Fruit fly (Drosophila melanogaster) whole organism, pupa: ENCODE measurements around the gene salt.

ENCODE experiments used
- CG15710 ChIP-seq: fragments of 200-800 bp; sonication (Bioruptor generic); optimal IDR thresholded peaks from 2 replicates; lab custom pipeline; 2018; ENCODE audit warnings: missing biosample characterization, mild to moderate bottlenecking, missing genetic modification characterization, moderate library complexity
- CG34367 ChIP-seq: fragments of 200-800 bp; sonication (Bioruptor generic); optimal IDR thresholded peaks from 2 replicates; lab custom pipeline; 2018; ENCODE audit warnings: missing biosample characterization, mild to moderate bottlenecking, missing genetic modification characterization
- D1 ChIP-seq: fragments of 200-800 bp; sonication (Bioruptor generic); optimal IDR thresholded peaks from 2 replicates; lab custom pipeline; 2018; ENCODE audit warnings: missing biosample characterization, mild to moderate bottlenecking, missing genetic modification characterization, moderate library complexity

DNA sequence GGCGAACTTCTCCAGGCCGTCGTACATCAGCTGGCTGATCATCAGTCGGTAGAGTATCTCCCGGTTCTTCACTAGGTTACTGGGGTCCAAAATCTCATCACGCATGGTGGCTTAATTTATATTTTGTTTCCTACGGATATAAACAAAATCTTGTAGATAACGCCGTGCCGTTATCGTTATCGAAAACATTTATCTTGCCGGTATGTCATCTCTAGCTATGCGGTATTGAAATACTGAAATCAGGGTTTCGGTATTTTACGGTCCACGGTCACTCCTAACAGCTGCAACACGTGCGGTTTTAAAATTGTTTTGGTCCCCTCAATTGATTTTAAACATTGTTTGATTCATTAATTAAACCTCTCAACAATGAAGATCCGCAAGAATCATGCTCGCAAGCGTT, 17.7 kb downstream of the salt start, which contains the start of the genes CstF50 and CG11563:
- TF ChIP-seq D1 (tag; lab: Kevin White, UChicago) = no peak
- no peak for TF ChIP-seq CG34367
- TF ChIP-seq CG15710 (tag; lab: Kevin White, UChicago) = no peak
